Worm (Caenorhabditis elegans) whole organism, L4/young adult: ENCODE results near the gene K11E4.1.

Source experiments
- W03F9.2 ChIP-seq: fragments of 150-350 bp; optimal IDR thresholded peaks from 2 replicates; lab custom pipeline; 2014; ENCODE audit warnings: missing biosample characterization, missing genetic modification characterization
- dao-5 ChIP-seq: sonication (generic microtip); optimal IDR thresholded peaks from 2 replicates; lab custom pipeline; 2016; ENCODE audit warnings: missing genotype, missing genetic modification characterization, moderate library complexity, missing compliant biosample characterization
- him-1 ChIP-seq: sonication (generic microtip); optimal IDR thresholded peaks from 2 replicates; lab custom pipeline; 2016; ENCODE audit warnings: missing genotype, missing genetic modification reagents, missing genetic modification characterization, missing compliant biosample characterization

K11E4.1 gene

DNA sequence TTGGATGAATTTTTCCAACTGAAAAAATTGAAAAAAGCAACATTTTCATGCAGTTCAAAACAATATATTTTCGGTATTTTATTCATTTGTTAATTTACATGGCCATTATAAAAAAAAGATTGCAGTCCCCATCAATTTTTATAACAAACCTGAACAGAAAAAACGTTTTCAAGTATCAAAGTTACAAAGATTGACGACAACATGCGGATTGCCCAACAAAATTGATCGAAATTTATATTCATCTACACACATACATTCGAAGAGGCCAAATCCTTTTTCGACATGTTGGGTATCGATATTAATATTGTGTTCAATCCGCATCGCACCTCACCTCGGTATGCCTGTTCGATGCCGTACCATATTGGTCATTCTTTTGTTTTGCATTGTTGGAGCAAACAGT lies at the start of gene K11E4.1:
Gene K11E4.1 (plus strand): TSS at position 301 of the 400 bp plus-strand sequence.
- TF ChIP-seq W03F9.2 (tag; lab: Kevin White, UChicago): no peak
- TF ChIP-seq dao-5 (tag; lab: Kevin White, UChicago): no peak
- TF ChIP-seq him-1 (tag; lab: Kevin White, UChicago): no peak

- TF ChIP-seq W03F9.2 (tag; lab: Kevin White, UChicago) (peak; percentile 42), dao-5 (tag; lab: Kevin White, UChicago) (peak; percentile 96), him-1 (tag; lab: Kevin White, UChicago) (peak; percentile 91)
Observed at ce11 chrX:13665447-13665846, 48.5 kb upstream of the K11E4.1 start.

DNA sequence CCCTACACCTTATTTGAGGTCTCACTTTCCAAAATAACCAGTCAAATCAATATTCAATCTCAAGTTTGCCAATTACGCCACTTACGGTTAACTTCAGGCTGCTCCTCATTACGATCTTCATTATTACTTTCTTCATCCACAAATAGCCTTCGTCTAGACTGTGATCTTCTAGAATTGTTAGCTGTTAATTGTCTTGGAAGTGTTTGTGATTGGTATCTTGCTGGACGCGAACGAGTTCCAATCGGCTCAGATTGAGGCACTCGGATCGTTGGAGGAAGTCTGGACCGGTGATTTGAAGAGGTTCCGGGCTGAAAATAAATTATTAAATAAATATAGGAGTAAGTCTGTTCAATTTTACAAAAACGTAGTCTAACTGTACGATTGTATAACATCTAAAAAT lies 47.1 kb upstream of the K11E4.1 start:
- no peak for TF ChIP-seq him-1 (tag; lab: Kevin White, UChicago)
- TF ChIP-seq W03F9.2 (tag; lab: Kevin White, UChicago): no peak
- no peak for TF ChIP-seq dao-5 (tag; lab: Kevin White, UChicago)

DNA sequence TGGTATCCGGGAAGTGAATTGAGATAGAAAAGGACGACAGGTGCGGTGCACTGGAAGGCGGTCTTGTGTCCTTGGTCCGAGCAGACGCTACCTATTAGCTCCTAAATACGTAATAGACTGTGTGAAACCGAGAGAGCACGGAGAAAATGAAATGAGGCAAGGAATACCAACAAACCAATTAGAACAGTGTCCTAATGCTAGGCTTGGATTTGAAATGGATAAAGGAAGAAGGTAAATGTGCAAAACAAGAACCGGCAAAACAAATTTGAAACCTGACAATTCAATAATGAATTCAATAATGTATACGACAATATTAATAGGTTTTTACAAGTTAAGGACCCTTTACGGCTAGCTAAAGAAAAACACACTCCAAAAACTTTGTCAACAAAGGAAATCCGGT lies 45.2 kb upstream of the K11E4.1 start, which contains the start of gene C04A11.2:
Gene C04A11.2 (minus strand): TSS at position 101 of the 400 bp plus-strand sequence.
- TF ChIP-seq dao-5 (tag; lab: Kevin White, UChicago): no peak
- no peak for TF ChIP-seq him-1 (tag; lab: Kevin White, UChicago)
- TF ChIP-seq W03F9.2 (tag; lab: Kevin White, UChicago): no peak

DNA sequence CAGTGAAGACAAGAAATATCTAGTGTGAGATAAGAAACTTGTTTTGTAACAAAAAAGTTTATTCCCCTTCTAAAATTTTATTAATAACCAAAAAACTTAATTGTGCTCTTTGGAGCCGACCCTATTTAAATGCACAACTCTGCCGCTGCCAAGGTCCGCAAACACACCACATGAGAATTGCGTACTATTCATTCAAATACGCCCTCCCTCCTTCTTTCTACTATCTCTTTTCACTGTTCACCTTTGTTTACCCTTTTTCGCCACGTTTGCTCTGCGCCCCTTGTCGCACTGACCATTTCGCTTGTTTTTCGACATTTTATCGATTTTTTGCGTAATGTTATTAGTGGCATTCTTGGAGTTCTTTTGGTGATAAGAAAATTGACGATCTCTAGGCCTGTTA lies 44.3 kb upstream of the K11E4.1 start:
- no peak for TF ChIP-seq him-1 (tag; lab: Kevin White, UChicago)
- TF ChIP-seq W03F9.2 (tag; lab: Kevin White, UChicago): no peak

ce11 chrX:13670966-13671365 lies 43.0 kb upstream of the K11E4.1 start:
- TF ChIP-seq him-1 (tag; lab: Kevin White, UChicago) (no peak), W03F9.2 (tag; lab: Kevin White, UChicago) (no peak), dao-5 (tag; lab: Kevin White, UChicago) (no peak)

ce11 chrX:13672622-13673021 lies 41.3 kb upstream of the K11E4.1 start:
- TF ChIP-seq him-1 (tag; lab: Kevin White, UChicago) (no peak), W03F9.2 (tag; lab: Kevin White, UChicago) (no peak), dao-5 (tag; lab: Kevin White, UChicago) (no peak)

DNA sequence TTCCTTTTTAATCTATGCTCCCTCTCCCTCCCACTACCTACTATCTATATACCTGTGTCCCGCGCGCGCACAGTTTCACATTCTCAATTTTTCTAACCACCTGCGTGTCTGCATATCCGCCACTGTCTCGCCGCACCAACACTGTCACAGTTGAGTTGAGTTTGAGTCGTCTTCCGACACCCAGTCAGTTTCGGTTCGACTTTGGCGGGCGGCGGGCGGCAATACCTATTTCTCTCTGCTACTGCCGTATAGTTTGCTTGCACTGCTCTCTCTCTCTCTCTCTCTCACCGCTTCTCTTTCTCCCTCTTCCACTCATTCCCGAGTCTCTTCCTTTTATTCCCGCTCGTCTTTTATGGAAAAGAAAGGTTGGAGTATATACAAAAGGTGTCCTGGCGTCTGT lies 38.5 kb upstream of the K11E4.1 start:
- TF ChIP-seq him-1 (tag; lab: Kevin White, UChicago) (no peak), dao-5 (tag; lab: Kevin White, UChicago) (no peak), W03F9.2 (tag; lab: Kevin White, UChicago) (no peak)

- TF ChIP-seq W03F9.2 (tag; lab: Kevin White, UChicago): no peak
Observed at ce11 chrX:13676892-13677291, 37.1 kb upstream of the K11E4.1 start, which contains the start of gene gck-4. TSS of gene gck-4 (plus strand) at chrX:13677192.

DNA sequence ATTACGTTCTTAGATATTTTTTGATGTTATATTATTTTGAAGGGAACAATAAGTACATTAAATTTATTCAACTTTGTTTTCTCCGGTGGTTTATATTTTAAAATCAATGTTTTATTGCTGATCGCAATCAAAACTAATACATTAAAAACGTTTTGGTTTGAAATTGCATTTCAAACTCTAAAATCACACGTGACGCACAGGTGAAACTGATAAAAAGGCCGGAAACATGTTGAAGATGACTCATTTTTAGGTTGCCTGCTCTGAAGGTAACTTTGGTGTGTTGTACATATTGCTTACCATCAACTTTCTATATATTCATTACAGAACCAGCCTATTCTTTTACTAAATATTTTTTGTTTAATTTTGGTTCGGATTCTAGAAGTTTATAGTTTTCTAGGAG lies 28.2 kb upstream of the K11E4.1 start:
- TF ChIP-seq him-1 (tag; lab: Kevin White, UChicago): no peak
- TF ChIP-seq dao-5 (tag; lab: Kevin White, UChicago): no peak
- TF ChIP-seq W03F9.2 (tag; lab: Kevin White, UChicago): no peak

- TF ChIP-seq W03F9.2 (tag; lab: Kevin White, UChicago) (no peak), him-1 (tag; lab: Kevin White, UChicago) (no peak), dao-5 (tag; lab: Kevin White, UChicago) (no peak)
Observed at ce11 chrX:13687111-13687512, 26.8 kb upstream of the K11E4.1 start.

DNA sequence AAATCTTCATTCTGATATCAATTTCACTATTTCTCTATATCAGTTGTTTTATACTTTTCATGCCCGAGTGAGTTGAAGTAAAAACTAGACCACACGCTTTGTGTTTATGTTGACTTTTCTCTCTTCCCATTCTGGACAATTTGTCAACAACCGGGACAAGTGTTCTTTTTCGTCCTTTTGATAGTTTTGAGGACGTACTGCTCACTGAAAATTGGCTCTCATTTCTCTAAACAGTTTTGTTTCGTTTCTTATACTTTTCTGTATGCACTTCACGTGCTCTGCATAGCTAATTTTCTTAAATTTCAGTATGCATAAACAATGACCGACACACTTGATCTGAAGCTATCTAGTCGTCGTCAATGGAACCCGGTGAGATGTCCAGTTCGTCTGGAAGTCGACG lies 26.3 kb upstream of the K11E4.1 start, which contains the start of gene adm-2:
Gene adm-2 (plus strand): TSS at position 301 of the 400 bp plus-strand sequence.
- TF ChIP-seq W03F9.2 (tag; lab: Kevin White, UChicago): no peak
- TF ChIP-seq him-1 (tag; lab: Kevin White, UChicago): no peak
- TF ChIP-seq dao-5 (tag; lab: Kevin White, UChicago): no peak

ce11 chrX:13690333-13690732 lies 23.6 kb upstream of the K11E4.1 start:
- TF ChIP-seq W03F9.2 (tag; lab: Kevin White, UChicago) (no peak), dao-5 (tag; lab: Kevin White, UChicago) (no peak), him-1 (tag; lab: Kevin White, UChicago) (no peak)

- TF ChIP-seq W03F9.2 (tag; lab: Kevin White, UChicago) (no peak), him-1 (tag; lab: Kevin White, UChicago) (no peak), dao-5 (tag; lab: Kevin White, UChicago) (no peak)
Observed at ce11 chrX:13696152-13696551, 17.8 kb upstream of the K11E4.1 start.
